Fruit fly (Drosophila melanogaster) whole organism, embryonic: ENCODE data around the gene CG5346.
A peak's percentile ranks its signal among the peaks of the same experiment; 100 is the strongest.

Experiments
- Blimp-1 ChIP-seq: fragments of 200-800 bp; sonication (Bioruptor generic); optimal IDR thresholded peaks from 3 replicates; lab custom pipeline; 2018; ENCODE audit warnings: missing biosample characterization, missing genetic modification characterization, mild to moderate bottlenecking, moderate library complexity, missing genetic modification reagents
- CG13894 ChIP-seq: fragments of 200-800 bp; sonication (Bioruptor generic); optimal IDR thresholded peaks from 3 replicates; lab custom pipeline; 2018; ENCODE audit warnings: missing biosample characterization, mild to moderate bottlenecking, missing genetic modification characterization, moderate library complexity
- CG14014 ChIP-seq: fragments of 200-800 bp; sonication (Bioruptor generic); IDR thresholded peaks from 2 replicates; pipeline ENCODE4 v1.3.6; 2022; ENCODE audit warnings: missing biosample characterization, missing genetic modification characterization
- CG14050 ChIP-seq: fragments of 200-800 bp; sonication (Bioruptor generic); IDR thresholded peaks from 3 replicates; pipeline ENCODE4 v1.3.6; 2022; ENCODE audit warnings: missing biosample characterization, missing genetic modification characterization
- CG14441 ChIP-seq: fragments of 200-800 bp; sonication (Bioruptor generic); IDR thresholded peaks from 2 replicates; pipeline ENCODE4 v1.3.6; 2022; ENCODE audit warnings: missing biosample characterization, missing genetic modification characterization
- CG15601 ChIP-seq: fragments of 200-800 bp; sonication (Bioruptor generic); optimal IDR thresholded peaks from 3 replicates; lab custom pipeline; 2019; ENCODE audit warnings: missing biosample characterization, mild to moderate bottlenecking, missing genetic modification characterization, moderate library complexity
- CG17829 ChIP-seq: fragments of 200-800 bp; optimal IDR thresholded peaks from 2 replicates; lab custom pipeline; 2019; ENCODE audit warnings: missing biosample characterization, mild to moderate bottlenecking, missing genetic modification characterization, moderate library complexity
- CG18011 ChIP-seq: fragments of 200-800 bp; sonication (Bioruptor generic); optimal IDR thresholded peaks from 2 replicates; lab custom pipeline; 2017; ENCODE audit warnings: missing biosample characterization, missing genetic modification characterization, mild to moderate bottlenecking, moderate library complexity, missing genotype
- CG30431 ChIP-seq: fragments of 200-800 bp; sonication (Bioruptor generic); optimal IDR thresholded peaks from 2 replicates; lab custom pipeline; 2017; ENCODE audit warnings: missing biosample characterization, missing genetic modification characterization
- CG33557 ChIP-seq: fragments of 200-800 bp; sonication (Bioruptor generic); optimal IDR thresholded peaks from 2 replicates; lab custom pipeline; 2019; ENCODE audit warnings: missing biosample characterization, mild to moderate bottlenecking, missing genetic modification characterization, moderate library complexity
- CG4282 ChIP-seq: fragments of 200-800 bp; sonication (Bioruptor generic); optimal IDR thresholded peaks from 2 replicates; lab custom pipeline; 2016; ENCODE audit warnings: missing biosample characterization, missing genetic modification characterization
- CG6813 ChIP-seq: fragments of 200-800 bp; sonication (Bioruptor generic); optimal IDR thresholded peaks from 2 replicates; lab custom pipeline; 2017; ENCODE audit warnings: missing biosample characterization, missing genetic modification characterization, mild to moderate bottlenecking, moderate library complexity, missing genetic modification reagents
- CG9727 ChIP-seq: fragments of 200-800 bp; sonication (Bioruptor generic); optimal IDR thresholded peaks from 3 replicates; lab custom pipeline; 2017; ENCODE audit warnings: missing biosample characterization, mild to moderate bottlenecking, missing genetic modification characterization
- Camta ChIP-seq: fragments of 200-800 bp; sonication (Bioruptor generic); optimal IDR thresholded peaks from 2 replicates; lab custom pipeline; 2016; ENCODE audit warnings: missing biosample characterization, missing genetic modification characterization
- Dad ChIP-seq: fragments of 200-800 bp; sonication (Bioruptor generic); optimal IDR thresholded peaks from 3 replicates; lab custom pipeline; 2016; ENCODE audit warnings: missing biosample characterization, missing genetic modification characterization
- Deaf1 ChIP-seq: fragments of 200-800 bp; optimal IDR thresholded peaks from 3 replicates; lab custom pipeline; 2019; ENCODE audit warnings: missing biosample characterization, mild to moderate bottlenecking, missing genetic modification characterization, moderate library complexity
- Hsf ChIP-seq: fragments of 200-800 bp; sonication (Bioruptor generic); optimal IDR thresholded peaks from 3 replicates; lab custom pipeline; 2016; ENCODE audit warnings: missing biosample characterization, missing genetic modification characterization
- Med ChIP-seq: fragments of 200-800 bp; sonication (Bioruptor generic); peaks from one replicate; lab custom pipeline; 2016; ENCODE audit warnings: missing biosample characterization, missing genetic modification characterization, mild to moderate bottlenecking, inconsistent platforms, moderate library complexity
- Mes4 ChIP-seq: fragments of 200-800 bp; sonication (Bioruptor generic); optimal IDR thresholded peaks from 2 replicates; lab custom pipeline; 2016; ENCODE audit warnings: missing biosample characterization, missing genetic modification characterization
- Mrtf ChIP-seq: fragments of 200-800 bp; sonication (Bioruptor generic); IDR thresholded peaks from 3 replicates; pipeline ENCODE4 v1.3.6; 2022; ENCODE audit warnings: missing biosample characterization, missing genetic modification characterization
- NC2α ChIP-seq: fragments of 200-800 bp; sonication (Bioruptor generic); optimal IDR thresholded peaks from 2 replicates; lab custom pipeline; 2016; ENCODE audit warnings: missing biosample characterization, missing genetic modification characterization
- Neu2 ChIP-seq: fragments of 200-800 bp; sonication (Bioruptor generic); optimal IDR thresholded peaks from 3 replicates; lab custom pipeline; 2016; ENCODE audit warnings: missing biosample characterization, missing genetic modification characterization, borderline replicate concordance
- Nf-YC ChIP-seq: fragments of 200-800 bp; optimal IDR thresholded peaks from 3 replicates; lab custom pipeline; 2019; ENCODE audit warnings: missing biosample characterization, mild to moderate bottlenecking, missing genetic modification characterization, moderate library complexity
- Ptx1 ChIP-seq: fragments of 200-800 bp; sonication (Bioruptor generic); IDR thresholded peaks from 2 replicates; pipeline ENCODE4 v1.3.6; 2022; ENCODE audit warnings: missing biosample characterization, missing genetic modification characterization
- ash1 ChIP-seq: fragments of 200-800 bp; sonication (Bioruptor generic); optimal IDR thresholded peaks from 2 replicates; lab custom pipeline; 2018; ENCODE audit warnings: missing biosample characterization, mild to moderate bottlenecking, missing genetic modification characterization
- chif ChIP-seq, 2 experiments: fragments of 200-800 bp; sonication (Bioruptor generic); optimal IDR thresholded peaks; 3 replicates each; lab custom pipeline; 2016; ENCODE audit warnings: missing biosample characterization in 2 of 2, missing genetic modification characterization in 2 of 2
- ci ChIP-seq: fragments of 200-800 bp; sonication (Bioruptor generic); IDR thresholded peaks from 3 replicates; pipeline ENCODE4 v1.3.6; 2022; ENCODE audit warnings: missing biosample characterization, missing genetic modification characterization
- crol ChIP-seq: fragments of 200-800 bp; sonication (Bioruptor generic); IDR thresholded peaks from 2 replicates; pipeline ENCODE4 v1.3.6; 2022; ENCODE audit warnings: missing biosample characterization, missing genetic modification characterization
- gcm ChIP-seq: fragments of 200-800 bp; sonication (Bioruptor generic); optimal IDR thresholded peaks from 2 replicates; lab custom pipeline; 2019; ENCODE audit warnings: missing biosample characterization, mild to moderate bottlenecking, missing genetic modification characterization, moderate library complexity
- lbe ChIP-seq: fragments of 200-800 bp; sonication (Bioruptor generic); optimal IDR thresholded peaks from 2 replicates; lab custom pipeline; 2016; ENCODE audit warnings: missing biosample characterization, mild to moderate bottlenecking, missing genetic modification characterization
- peb ChIP-seq: fragments of 200-800 bp; sonication (Bioruptor generic); IDR thresholded peaks from 2 replicates; pipeline ENCODE4 v1.3.6; 2022; ENCODE audit warnings: missing biosample characterization, missing genetic modification characterization
- prd ChIP-seq, 3 experiments: fragments of >200 bp in 2 of 3; fragments of 200-800 bp in 1 of 3; sonication (Bioruptor generic) in 1 of 3; optimal IDR thresholded peaks in 2 of 3; IDR thresholded peaks in 1 of 3; 2 replicates in 2 of 3; 3 replicates in 1 of 3; pipeline versions ENCODE4 v1.3.6 to Lab custom; 2017 to 2022; ENCODE audit warnings: missing biosample characterization in 1 of 3, missing genetic modification characterization in 1 of 3
- sima ChIP-seq: fragments of 200-800 bp; sonication (Bioruptor generic); optimal IDR thresholded peaks from 2 replicates; lab custom pipeline; 2016; ENCODE audit warnings: missing biosample characterization, missing genetic modification characterization
- slbo ChIP-seq: fragments of 200-800 bp; sonication (Bioruptor generic); IDR thresholded peaks from 2 replicates; pipeline ENCODE4 v1.3.6; 2022; ENCODE audit warnings: missing biosample characterization, missing genetic modification characterization
- tna ChIP-seq: fragments of 200-800 bp; sonication (Bioruptor generic); IDR thresholded peaks from 2 replicates; pipeline ENCODE4 v1.3.6; 2022; ENCODE audit warnings: missing biosample characterization, missing genetic modification characterization; ENCODE audit not compliant: partially characterized antibody
- twi ChIP-seq: fragments of 200-800 bp; optimal IDR thresholded peaks from 2 replicates; lab custom pipeline; 2019; ENCODE audit warnings: missing biosample characterization, mild to moderate bottlenecking, missing genetic modification characterization, moderate library complexity
- vfl ChIP-seq: fragments of 200-800 bp; sonication (Bioruptor generic); optimal IDR thresholded peaks from 2 replicates; lab custom pipeline; 2016; ENCODE audit warnings: missing biosample characterization, missing genetic modification characterization
- vvl ChIP-seq: fragments of 200-800 bp; sonication (Bioruptor generic); IDR thresholded peaks from 2 replicates; pipeline ENCODE4 v1.3.6; 2022; ENCODE audit warnings: missing biosample characterization, missing genetic modification characterization

Gene CG5346

DNA sequence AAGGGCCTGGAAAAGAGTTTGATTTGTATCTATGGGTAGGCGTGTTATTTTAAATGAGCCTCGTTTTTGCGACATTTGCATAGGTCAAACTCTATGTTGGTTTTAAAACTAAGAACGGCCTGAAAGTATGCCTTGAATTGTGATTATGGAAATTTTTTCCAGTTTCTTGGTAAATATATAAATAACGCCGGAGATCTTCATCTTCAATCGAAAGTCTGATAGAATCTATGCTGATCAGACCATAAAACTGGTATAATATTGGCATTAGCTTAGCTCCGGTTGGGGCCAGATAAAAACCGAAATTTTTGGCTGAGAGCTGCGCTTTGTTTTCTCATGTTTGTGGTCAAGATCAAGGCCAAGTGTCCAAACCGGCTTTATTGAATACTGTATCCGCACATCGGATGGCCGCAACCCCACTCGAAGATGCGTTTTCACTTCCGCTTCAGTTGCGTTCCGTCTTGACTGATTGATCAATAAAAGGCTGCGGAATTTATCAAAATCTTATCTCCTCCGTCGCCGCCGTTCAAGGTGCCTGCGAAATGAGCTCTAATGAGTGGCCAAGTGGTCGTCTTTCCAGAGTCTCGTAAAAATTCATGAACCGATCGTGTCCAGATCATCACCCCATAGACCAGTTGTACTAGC lies 28.8 kb upstream of the CG5346 start (continued):
- TF ChIP-seq tna (GFP tag; lab: Robert Waterston, UW) (no peak), NC2α (no peak), ash1 (GFP tag; lab: Kevin White, UChicago) (no peak), vvl (GFP tag; lab: Robert Waterston, UW) (peak; percentile 66), CG33557 (no peak), gcm (GFP tag; lab: Kevin White, UChicago) (no peak), vfl (GFP tag; lab: Kevin White, UChicago) (no peak), Blimp-1 (GFP tag; lab: Kevin White, UChicago) (peak; percentile 6), ci (GFP tag; lab: Robert Waterston, UW) (no peak), CG9727 (GFP tag; lab: Kevin White, UChicago) (no peak), Ptx1 (GFP tag; lab: Robert Waterston, UW) (no peak), CG17829 (tag; lab: Kevin White, UChicago) (no peak), sima (GFP tag; lab: Kevin White, UChicago) (no peak), CG18011 (GFP tag; lab: Kevin White, UChicago) (no peak), CG14441 (no peak), twi (no peak), crol (GFP tag; lab: Robert Waterston, UW) (no peak), Hsf (no peak), peb (GFP tag; lab: Robert Waterston, UW) (no peak)
- TF ChIP-seq, all 482 proteins: peak for 12

DNA sequence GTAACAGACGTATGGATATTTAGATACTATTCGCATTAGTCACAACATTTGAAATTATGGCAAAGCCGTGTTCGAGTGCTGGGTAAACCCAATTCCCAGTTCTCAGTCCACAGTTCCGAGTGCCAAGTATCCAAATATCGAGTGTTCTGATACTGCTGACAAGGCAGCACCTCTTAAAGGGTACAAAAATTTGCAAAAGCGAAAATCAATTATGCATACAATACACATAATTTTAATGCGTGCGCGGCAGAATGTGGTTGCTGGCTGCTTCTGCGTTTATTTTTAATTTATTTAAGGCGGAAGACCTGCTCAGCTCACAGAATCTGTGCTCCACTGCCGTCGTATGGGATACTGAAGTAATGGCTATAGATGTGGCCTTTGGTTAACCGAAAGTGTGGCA lies 24.2 kb upstream of the CG5346 start:
- TF ChIP-seq CG4282 (GFP tag; lab: Kevin White, UChicago) (no peak), Camta (GFP tag; lab: Kevin White, UChicago) (no peak), CG30431 (GFP tag; lab: Kevin White, UChicago) (no peak), CG6813 (GFP tag; lab: Kevin White, UChicago) (no peak), CG14050 (no peak), vvl (GFP tag; lab: Robert Waterston, UW) (0 out of 2 replicates have a peak, but pooled peaks have one; percentile 31), CG15601 (tag; lab: Kevin White, UChicago) (no peak), chif (GFP tag; optimal IDR thresholded peaks at IDR 0.05; lab: Kevin White, UChicago) (no peak), Mes4 (GFP tag; lab: Kevin White, UChicago) (no peak), Neu2 (GFP tag; lab: Kevin White, UChicago) (no peak), lbe (GFP tag; lab: Kevin White, UChicago) (no peak), CG14014 (GFP tag; lab: Robert Waterston, UW) (no peak), Nf-YC (tag; lab: Kevin White, UChicago) (no peak), Dad (no peak), tna (GFP tag; lab: Robert Waterston, UW) (no peak), slbo (GFP tag; lab: Robert Waterston, UW) (0 out of 2 replicates have a peak, but pooled peaks have one; percentile 25), prd (optimal IDR thresholded peaks at IDR 0.05; lab: Kevin White, UChicago) (no peak), prd (GFP tag; IDR thresholded peaks at IDR 0.05; lab: Robert Waterston, UW) (0 out of 3 replicates have a peak, but pooled peaks have one; percentile 13), Mrtf (GFP tag; lab: Robert Waterston, UW) (no peak), Deaf1 (no peak), Med (GFP tag; lab: Kevin White, UChicago) (peak; percentile 57), CG13894 (tag; lab: Kevin White, UChicago) (no peak)
